Fruit fly (Drosophila melanogaster) whole organism, prepupa: ENCODE measurements around the gene Chd64.

Experiments used
- CG1621 ChIP-seq: fragments of 200-800 bp; sonication (Bioruptor generic); optimal IDR thresholded peaks from 3 replicates; lab custom pipeline; 2018; ENCODE audit warnings: missing biosample characterization, mild to moderate bottlenecking, missing genetic modification characterization
- CG16779 ChIP-seq: fragments of 200-800 bp; sonication (Bioruptor generic); optimal IDR thresholded peaks from 3 replicates; lab custom pipeline; 2017; ENCODE audit warnings: missing biosample characterization, mild to moderate bottlenecking, missing genetic modification characterization
- CG6854 ChIP-seq: fragments of 200-800 bp; sonication (Bioruptor generic); optimal IDR thresholded peaks from 2 replicates; lab custom pipeline; 2017; ENCODE audit warnings: missing biosample characterization, mild to moderate bottlenecking, missing genetic modification characterization
- Ets21C ChIP-seq: fragments of 200-800 bp; sonication (Bioruptor generic); optimal IDR thresholded peaks from 3 replicates; lab custom pipeline; 2016; ENCODE audit warnings: missing biosample characterization, missing genetic modification characterization

DNA sequence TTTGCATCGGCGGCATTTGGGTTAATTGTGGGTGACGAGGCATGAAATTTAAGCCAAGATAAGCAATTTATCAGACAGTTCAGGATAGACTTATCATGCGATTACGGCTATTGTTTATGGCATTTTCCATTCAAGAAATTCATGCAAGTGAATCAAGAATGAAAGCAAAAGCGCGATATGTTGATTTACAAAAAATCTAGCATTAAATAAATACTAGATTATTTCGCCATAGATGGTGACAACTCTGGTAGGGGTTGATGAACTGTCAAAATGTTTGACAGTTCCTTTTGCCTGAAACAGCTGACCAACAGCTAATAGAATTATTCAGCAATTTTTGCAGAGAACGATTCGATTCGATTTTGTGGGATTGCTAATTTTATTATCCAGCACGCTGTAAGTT is 53.1 kb downstream of the Chd64 start, which contains the start of gene CG32259:
- TF ChIP-seq Ets21C (GFP tag; lab: Kevin White, UChicago) = no peak
- TF ChIP-seq CG16779 (tag; lab: Kevin White, UChicago) = no peak
- no peak for TF ChIP-seq CG1621 (tag; lab: Kevin White, UChicago)
- no peak for TF ChIP-seq CG6854 (GFP tag; lab: Kevin White, UChicago)
